Fruit fly (Drosophila melanogaster) S2 (cell line): ENCODE data around the gene CG2865.

ENCODE experiments used
- CG8478 ChIP-seq: fragments of >200 bp; optimal IDR thresholded peaks from 2 replicates; lab custom pipeline; 2018
- CTCF ChIP-seq, 2 experiments: fragments of >200 bp; optimal IDR thresholded peaks; 2 replicates each; lab custom pipeline; 2018

DNA sequence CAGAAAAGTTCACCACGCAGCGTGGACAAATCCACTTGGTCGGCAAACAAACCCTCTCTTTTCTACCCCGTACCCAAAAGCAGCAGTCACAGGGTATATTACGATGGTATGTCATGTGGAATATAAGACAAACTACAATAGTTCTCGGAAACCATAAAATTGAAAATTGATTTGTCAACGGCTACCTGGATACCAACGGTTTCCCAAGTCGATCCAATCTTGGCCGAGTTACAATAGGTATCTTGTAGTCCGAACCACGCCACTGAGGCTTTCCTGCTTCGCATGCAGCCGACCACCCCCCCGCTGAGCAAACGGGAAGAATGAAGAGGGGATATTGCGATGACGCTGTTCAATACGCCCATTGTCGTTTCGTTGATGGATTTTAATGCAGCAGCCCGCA lies 25.2 kb upstream of the CG2865 start:
- TF ChIP-seq CG8478 (lab: Kevin White, UChicago) (no peak), CTCF (optimal IDR thresholded peaks at IDR 0.05; lab: Kevin White, UChicago) (no peak)
